Worm (Caenorhabditis elegans) whole organism, late embryonic: ENCODE data around the gene F36A4.4.

Source experiments
- C38D4.7 ChIP-seq: fragments of 200-800 bp; sonication (Bioruptor generic); optimal IDR thresholded peaks from 2 replicates; lab custom pipeline; 2018; ENCODE audit warnings: mild to moderate bottlenecking, missing genetic modification characterization, moderate library complexity, missing compliant biosample characterization
- ceh-34 ChIP-seq: sonication (generic microtip); optimal IDR thresholded peaks from 2 replicates; lab custom pipeline; 2016; ENCODE audit warnings: mild to moderate bottlenecking, missing genetic modification characterization, missing compliant biosample characterization
- ceh-9 ChIP-seq: sonication (generic microtip); optimal IDR thresholded peaks from 2 replicates; lab custom pipeline; 2016; ENCODE audit warnings: mild to moderate bottlenecking, missing genetic modification characterization, inconsistent platforms, missing compliant biosample characterization
- fkh-10 ChIP-seq: fragments of 150-350 bp; optimal IDR thresholded peaks from 2 replicates; lab custom pipeline; 2014; ENCODE audit warnings: missing biosample characterization, missing genetic modification reagents, missing genetic modification characterization
- nhr-11 ChIP-seq: fragments of 150-350 bp; optimal IDR thresholded peaks from 2 replicates; lab custom pipeline; 2014; ENCODE audit warnings: missing biosample characterization, missing genetic modification characterization
- pax-1 ChIP-seq: fragments of 150-350 bp; optimal IDR thresholded peaks from 2 replicates; lab custom pipeline; 2014; ENCODE audit warnings: missing biosample characterization, missing genetic modification characterization
- pha-4 ChIP-seq: fragments of 150-350 bp; optimal IDR thresholded peaks from 2 replicates; lab custom pipeline; 2018; ENCODE audit warnings: missing biosample characterization, missing genetic modification reagents, missing genetic modification characterization
- rnt-1 ChIP-seq: sonication (generic microtip); optimal IDR thresholded peaks from 2 replicates; lab custom pipeline; 2016; ENCODE audit warnings: missing genetic modification characterization, missing compliant biosample characterization
- sox-4 ChIP-seq: sonication (generic microtip); optimal IDR thresholded peaks from 2 replicates; lab custom pipeline; 2017; ENCODE audit warnings: mild to moderate bottlenecking, missing genetic modification characterization, inconsistent platforms, missing compliant biosample characterization

ce11 chrIV:4299994-4300393 lies 32.6 kb downstream of the F36A4.4 start:
- no peak for TF ChIP-seq fkh-10 (GFP tag; lab: Kevin White, UChicago)
- no peak for TF ChIP-seq sox-4 (tag; lab: Kevin White, UChicago)
- TF ChIP-seq pax-1 (tag; lab: Kevin White, UChicago) = no peak
- TF ChIP-seq pha-4 (tag; lab: Kevin White, UChicago) = no peak
- TF ChIP-seq ceh-34 (tag; lab: Kevin White, UChicago) = no peak
- TF ChIP-seq ceh-9 (tag; lab: Kevin White, UChicago) = no peak
- no peak for TF ChIP-seq nhr-11 (tag; lab: Kevin White, UChicago)
- no peak for TF ChIP-seq rnt-1 (tag; lab: Kevin White, UChicago)
- TF ChIP-seq C38D4.7 (GFP tag; lab: Kevin White, UChicago) = no peak
